Worm (Caenorhabditis elegans): Measurements from ENCODE around the gene F44E5.17.
A peak's percentile ranks its signal among the peaks of the same experiment; 100 is the strongest.

The F44E5.17 gene

ce11 chrII:11751615-11752174, 3.3 kb upstream of the F44E5.17 start (continued):
- TF ChIP-seq pha-4 (GFP tag; IDR thresholded peaks at IDR 0.05) = no peak
- TF ChIP-seq pha-4 (tag; optimal IDR thresholded peaks at IDR 0.05) = no peak
- TF ChIP-seq mdl-1 (tag; optimal IDR thresholded peaks at IDR 0.05) = no peak
- no peak for TF ChIP-seq dve-1 (tag; optimal IDR thresholded peaks at IDR 0.05; ENCODE audit: insufficient read depth)
- TF ChIP-seq nhr-6 (tag; optimal IDR thresholded peaks at IDR 0.05) = no peak
- no peak for TF ChIP-seq tra-1 (GFP tag; IDR thresholded peaks at IDR 0.05)
- TF ChIP-seq hif-1 (tag; optimal IDR thresholded peaks at IDR 0.05) = no peak
- TF ChIP-seq daf-19 (GFP tag; conservative IDR thresholded peaks at IDR 0.05) = no peak
- TF ChIP-seq ztf-7 (tag; optimal IDR thresholded peaks at IDR 0.05) = no peak
- TF ChIP-seq Y105C5A.15 (GFP tag; IDR thresholded peaks at IDR 0.05) = no peak
- TF ChIP-seq lin-39 (tag; optimal IDR thresholded peaks at IDR 0.05) = no peak

ce11 chrII:11749490-11750172, 1.2 kb upstream of the F44E5.17 start:
- no peak for TF ChIP-seq nhr-237 (tag; optimal IDR thresholded peaks at IDR 0.05)
- TF ChIP-seq dmd-6 (GFP tag; IDR thresholded peaks at IDR 0.05) = peak; percentile 62
- TF ChIP-seq gei-8 (GFP tag; optimal IDR thresholded peaks at IDR 0.05) = peak; percentile 69
- TF ChIP-seq F49E8.2 (tag; optimal IDR thresholded peaks at IDR 0.05; ENCODE audit: borderline replicate concordance) = no peak
- TF ChIP-seq zip-2 (tag; optimal IDR thresholded peaks at IDR 0.05) = peak; percentile 55
- no peak for TF ChIP-seq unc-130 (GFP tag; optimal IDR thresholded peaks at IDR 0.05)
- TF ChIP-seq madf-5 (GFP tag; IDR thresholded peaks at IDR 0.05) = no peak
- no peak for TF ChIP-seq egl-27 (tag; optimal IDR thresholded peaks at IDR 0.05)
- no peak for TF ChIP-seq daf-8 (GFP tag; IDR thresholded peaks at IDR 0.05)
- peak; percentile 44 to 77 for TF ChIP-seq mdl-1 (tag; optimal IDR thresholded peaks at IDR 0.05)
- no peak for TF ChIP-seq F44E2.7 (GFP tag; IDR thresholded peaks at IDR 0.05)
- TF ChIP-seq nhr-76 (tag; optimal IDR thresholded peaks at IDR 0.05) = no peak
- peak; percentile 49; the same call in 1 of the 2 replicates for TF ChIP-seq nhr-42 (GFP tag; IDR thresholded peaks at IDR 0.05)
- TF ChIP-seq pqm-1 (tag; optimal IDR thresholded peaks at IDR 0.05) = peak; percentile 10
- no peak for TF ChIP-seq dmd-8 (GFP tag; IDR thresholded peaks at IDR 0.05)
- peak; percentile 78 for TF ChIP-seq hlh-30 (tag; optimal IDR thresholded peaks at IDR 0.05; ENCODE audit: insufficient read depth)
- peak; percentile 57 for TF ChIP-seq dve-1 (tag; optimal IDR thresholded peaks at IDR 0.05; ENCODE audit: insufficient read depth)
- peak; percentile 66 to 67 for TF ChIP-seq lsy-2 (tag; optimal IDR thresholded peaks at IDR 0.05)
- TF ChIP-seq Y105C5A.15 (GFP tag; IDR thresholded peaks at IDR 0.05) = no peak
- no peak for TF ChIP-seq fos-1 (tag; optimal IDR thresholded peaks at IDR 0.05)
- no peak for TF ChIP-seq ceh-82 (tag; optimal IDR thresholded peaks at IDR 0.05)
- TF ChIP-seq nhr-28 (tag; optimal IDR thresholded peaks at IDR 0.05) = peak; percentile 33
- TF ChIP-seq saeg-2 (GFP tag; IDR thresholded peaks at IDR 0.05) = peak; percentile 67
- peak; percentile 71 for TF ChIP-seq T26A8.4 (GFP tag; IDR thresholded peaks at IDR 0.05)
- peak; percentile 51 for TF ChIP-seq ceh-32 (tag; optimal IDR thresholded peaks at IDR 0.05; ENCODE audit: poor library complexity)
- no peak for TF ChIP-seq snpc-4 (tag; optimal IDR thresholded peaks at IDR 0.05)
- peak; percentile 92 for TF ChIP-seq F37D6.2 (tag; optimal IDR thresholded peaks at IDR 0.05)
- TF ChIP-seq ZK546.5 (tag; optimal IDR thresholded peaks at IDR 0.05) = peak in 1 of 2 experiments; percentile 50
- no peak for TF ChIP-seq daf-19 (GFP tag; conservative IDR thresholded peaks at IDR 0.05)
- TF ChIP-seq unc-39 (tag; optimal IDR thresholded peaks at IDR 0.05) = no peak
- peak; percentile 43 for TF ChIP-seq dpl-1 (GFP tag; optimal IDR thresholded peaks at IDR 0.05)
- TF ChIP-seq nhr-11 (tag; optimal IDR thresholded peaks at IDR 0.05) = peak; percentile 62
- 0 out of 2 replicates have a peak, but pooled peaks have one; percentile 18 for TF ChIP-seq ceh-44 (GFP tag; IDR thresholded peaks at IDR 0.05)
- TF ChIP-seq ces-1 (GFP tag; optimal IDR thresholded peaks at IDR 0.05) = no peak
- peak; percentile 90 for TF ChIP-seq mep-1 (tag; optimal IDR thresholded peaks at IDR 0.05)
- no peak for TF ChIP-seq lin-29 (GFP tag; IDR thresholded peaks at IDR 0.05)
- TF ChIP-seq mxl-2 (GFP tag; conservative IDR thresholded peaks at IDR 0.05) = no peak
- no peak for TF ChIP-seq sdz-12 (GFP tag; optimal IDR thresholded peaks at IDR 0.05)
- TF ChIP-seq hmg-1.1 (GFP tag; IDR thresholded peaks at IDR 0.05) = peak; percentile 84
- TF ChIP-seq lim-7 (GFP tag; IDR thresholded peaks at IDR 0.05) = no peak
- no peak for TF ChIP-seq skn-1 (tag; optimal IDR thresholded peaks at IDR 0.05)
- TF ChIP-seq lin-38 (GFP tag; IDR thresholded peaks at IDR 0.05) = peak; percentile 61

Measured in whole organism, L4 larva.